Worm (Caenorhabditis elegans): Measurements from ENCODE around the gene atz-1.

The atz-1 gene

ce11 chrIV:12408625-12409024, 32.7 kb upstream of the atz-1 start, which contains the start of gene dsb-1 (continued):
- TF ChIP-seq let-607 (tag; optimal IDR thresholded peaks at IDR 0.05), result no peak
- no peak for TF ChIP-seq unc-130 (GFP tag; optimal IDR thresholded peaks at IDR 0.05)
- peak; percentile 22 for TF ChIP-seq dpl-1 (GFP tag; optimal IDR thresholded peaks at IDR 0.05)
- no peak for TF ChIP-seq snpc-4 (GFP tag; optimal IDR thresholded peaks at IDR 0.05)
- TF ChIP-seq snpc-4 (tag; optimal IDR thresholded peaks at IDR 0.05), result no peak
- no peak for TF ChIP-seq pbrm-1 (GFP tag; IDR thresholded peaks at IDR 0.05)
- peak; percentile 26 for TF ChIP-seq lin-54 (GFP tag; optimal IDR thresholded peaks at IDR 0.05)

- peak; percentile 35; the same call in 1 of the 2 replicates for TF ChIP-seq attf-3 (GFP tag; conservative IDR thresholded peaks at IDR 0.05)
- no peak for TF ChIP-seq fkh-3 (tag; optimal IDR thresholded peaks at IDR 0.05)
- 0 out of 2 replicates have a peak, but pooled peaks have one; percentile 32 for TF ChIP-seq C17E4.6 (GFP tag; IDR thresholded peaks at IDR 0.05)
- peak; percentile 56; the same call in 1 of the 2 replicates for TF ChIP-seq hmg-1.2 (GFP tag; IDR thresholded peaks at IDR 0.05)
- TF ChIP-seq egrh-3 (GFP tag; IDR thresholded peaks at IDR 0.05), result no peak; the same call in 1 of the 2 replicates
- TF ChIP-seq ztf-18 (tag; optimal IDR thresholded peaks at IDR 0.05), result no peak
- TF ChIP-seq ztf-28 (GFP tag; IDR thresholded peaks at IDR 0.05), result 0 out of 2 replicates have a peak, but pooled peaks have one; percentile 56
- TF ChIP-seq ztf-3 (GFP tag; optimal IDR thresholded peaks at IDR 0.05), result no peak
- no peak for TF ChIP-seq nhr-120 (GFP tag; IDR thresholded peaks at IDR 0.05)
- TF ChIP-seq pha-4 (tag; optimal IDR thresholded peaks at IDR 0.05), result no peak
- TF ChIP-seq F39B2.1 (GFP tag; IDR thresholded peaks at IDR 0.05), result no peak
- TF ChIP-seq Y95B8A.8 (GFP tag; IDR thresholded peaks at IDR 0.05), result 0 out of 2 replicates have a peak, but pooled peaks have one; percentile 22
- TF ChIP-seq sdz-38 (tag; optimal IDR thresholded peaks at IDR 0.05), result no peak
- TF ChIP-seq mxl-1 (tag; optimal IDR thresholded peaks at IDR 0.05), result no peak
- TF ChIP-seq lsl-1 (GFP tag; optimal IDR thresholded peaks at IDR 0.05), result peak; percentile 82
- TF ChIP-seq madf-8 (GFP tag; conservative IDR thresholded peaks at IDR 0.05), result peak; percentile 76
- no peak for TF ChIP-seq tbx-9 (tag; optimal IDR thresholded peaks at IDR 0.05; ENCODE audit: borderline replicate concordance)
- TF ChIP-seq K12H6.12 (tag; optimal IDR thresholded peaks at IDR 0.05), result peak; percentile 28
- no peak for TF ChIP-seq ets-4 (GFP tag; optimal IDR thresholded peaks at IDR 0.05)
- no peak for TF ChIP-seq F37B4.10 (GFP tag; IDR thresholded peaks at IDR 0.05)
- no peak for TF ChIP-seq somi-1 (GFP tag; optimal IDR thresholded peaks at IDR 0.05)
- no peak for TF ChIP-seq let-607 (tag; optimal IDR thresholded peaks at IDR 0.05)
- peak; percentile 91 for TF ChIP-seq F33H1.4 (GFP tag; IDR thresholded peaks at IDR 0.05)
- no peak for TF ChIP-seq zim-3 (tag; optimal IDR thresholded peaks at IDR 0.05)
- peak; percentile 42 for TF ChIP-seq lin-40 (tag; optimal IDR thresholded peaks at IDR 0.05)
- TF ChIP-seq lin-26 (GFP tag; IDR thresholded peaks at IDR 0.05), result 0 out of 2 replicates have a peak, but pooled peaks have one; percentile 8
- TF ChIP-seq nhr-80 (tag; optimal IDR thresholded peaks at IDR 0.05), result peak; percentile 29
- no peak for TF ChIP-seq F52B5.7 (tag; optimal IDR thresholded peaks at IDR 0.05)
- no peak for TF ChIP-seq unc-62 (GFP tag; optimal IDR thresholded peaks at IDR 0.05)
- no peak for TF ChIP-seq F10E7.11 (tag; optimal IDR thresholded peaks at IDR 0.05)
- TF ChIP-seq tbp1 (GFP tag; optimal IDR thresholded peaks at IDR 0.05), result peak; percentile 66
- TF ChIP-seq ama-1 (optimal IDR thresholded peaks at IDR 0.05), result no peak
- no peak for TF ChIP-seq ama-1 (GFP tag; optimal IDR thresholded peaks at IDR 0.05)
- no peak for TF ChIP-seq Y56A3A.18 (GFP tag; IDR thresholded peaks at IDR 0.05)
- TF ChIP-seq athp-1 (tag; optimal IDR thresholded peaks at IDR 0.05), result no peak
- TF ChIP-seq D2030.7 (GFP tag; IDR thresholded peaks at IDR 0.05), result peak; percentile 78
- no peak for TF ChIP-seq die-1 (tag; optimal IDR thresholded peaks at IDR 0.05)
- TF ChIP-seq ceh-79 (tag; optimal IDR thresholded peaks at IDR 0.05), result no peak
- peak; percentile 94 for TF ChIP-seq dpl-1 (GFP tag; optimal IDR thresholded peaks at IDR 0.05)
- TF ChIP-seq pbrm-1 (GFP tag; IDR thresholded peaks at IDR 0.05), result peak; percentile 73; the same call in 1 of the 2 replicates
- TF ChIP-seq sea-2 (GFP tag; IDR thresholded peaks at IDR 0.05), result no peak
- no peak for TF ChIP-seq B0035.1 (tag; optimal IDR thresholded peaks at IDR 0.05)
- TF ChIP-seq nhr-179 (tag; optimal IDR thresholded peaks at IDR 0.05), result no peak
- TF ChIP-seq Y79H2A.3 (GFP tag; conservative IDR thresholded peaks at IDR 0.05), result no peak
These were observed 28.2 kb upstream of the atz-1 start, which contains the start of gene gex-3 for ce11 chrIV:12404137-12404536. Gene gex-3 (plus strand): TSS chrIV:12404431.

All from whole organism, young adult.